Fruit fly (Drosophila melanogaster) whole organism, embryonic: ENCODE data around the gene CG12016.

ENCODE experiments used
- Bgb ChIP-seq: fragments of 200-800 bp; sonication (Bioruptor generic); IDR thresholded peaks from 2 replicates; pipeline ENCODE4 v1.3.6; 2022; ENCODE audit warnings: missing biosample characterization, missing genetic modification characterization; ENCODE audit not compliant: partially characterized antibody
- BtbVII ChIP-seq: fragments of 200-800 bp; sonication (Bioruptor generic); optimal IDR thresholded peaks from 3 replicates; lab custom pipeline; 2017; ENCODE audit warnings: missing biosample characterization, mild to moderate bottlenecking, missing genetic modification characterization
- CG11247 ChIP-seq: fragments of 200-800 bp; sonication (Bioruptor generic); IDR thresholded peaks from 2 replicates; pipeline ENCODE4 v1.3.6; 2022; ENCODE audit warnings: missing biosample characterization, missing genetic modification characterization
- CG11398 ChIP-seq: fragments of 200-800 bp; sonication (Bioruptor generic); optimal IDR thresholded peaks from 2 replicates; lab custom pipeline; 2016; ENCODE audit warnings: missing biosample characterization, missing genetic modification characterization
- CG11456 ChIP-seq: fragments of 200-800 bp; sonication (Bioruptor generic); IDR thresholded peaks from 3 replicates; pipeline ENCODE4 v1.3.6; 2022; ENCODE audit warnings: missing biosample characterization, missing genetic modification characterization
- CG11504 ChIP-seq: fragments of 200-800 bp; sonication (Bioruptor generic); optimal IDR thresholded peaks from 3 replicates; lab custom pipeline; 2019; ENCODE audit warnings: missing biosample characterization, mild to moderate bottlenecking, missing genetic modification characterization, moderate library complexity
- CG12659 ChIP-seq: fragments of 200-800 bp; sonication (Bioruptor generic); optimal IDR thresholded peaks from 3 replicates; lab custom pipeline; 2017; ENCODE audit warnings: mild to moderate bottlenecking, missing biosample characterization, missing genetic modification reagents, missing genetic modification characterization
- CG14667 ChIP-seq: fragments of 200-800 bp; sonication (Bioruptor generic); IDR thresholded peaks from 2 replicates; pipeline ENCODE4 v1.3.6; 2022; ENCODE audit warnings: missing biosample characterization, missing genetic modification characterization
- CG17361 ChIP-seq: fragments of 200-800 bp; sonication (Bioruptor generic); IDR thresholded peaks from 3 replicates; pipeline ENCODE4 v1.3.6; 2022; ENCODE audit warnings: missing biosample characterization, missing genetic modification characterization
- CG1792 ChIP-seq: fragments of 200-800 bp; sonication (Bioruptor generic); optimal IDR thresholded peaks from 2 replicates; lab custom pipeline; 2016; ENCODE audit warnings: missing biosample characterization, missing genetic modification characterization
- CG3065 ChIP-seq: fragments of 200-800 bp; sonication (Bioruptor generic); optimal IDR thresholded peaks from 2 replicates; lab custom pipeline; 2016; ENCODE audit warnings: missing biosample characterization, missing genetic modification characterization
- CG4282 ChIP-seq: fragments of 200-800 bp; sonication (Bioruptor generic); optimal IDR thresholded peaks from 2 replicates; lab custom pipeline; 2016; ENCODE audit warnings: missing biosample characterization, missing genetic modification characterization
- CG8388 ChIP-seq: fragments of 200-800 bp; sonication (Bioruptor generic); optimal IDR thresholded peaks from 2 replicates; lab custom pipeline; 2019; ENCODE audit warnings: missing biosample characterization, mild to moderate bottlenecking, missing genetic modification characterization, moderate library complexity
- CG9437 ChIP-seq: fragments of 200-800 bp; sonication (Bioruptor generic); optimal IDR thresholded peaks from 2 replicates; lab custom pipeline; 2018; ENCODE audit warnings: missing biosample characterization, mild to moderate bottlenecking, missing genetic modification characterization
- CG9797 ChIP-seq: fragments of 200-800 bp; sonication (Bioruptor generic); optimal IDR thresholded peaks from 3 replicates; lab custom pipeline; 2018; ENCODE audit warnings: missing biosample characterization, mild to moderate bottlenecking, missing genetic modification characterization
- Dip2 ChIP-seq: fragments of 200-800 bp; sonication (Bioruptor generic); IDR thresholded peaks from 2 replicates; pipeline ENCODE4 v1.3.6; 2022; ENCODE audit warnings: missing biosample characterization, missing genetic modification characterization
- Dp ChIP-seq: fragments of 200-800 bp; sonication (Bioruptor generic); optimal IDR thresholded peaks from 2 replicates; lab custom pipeline; 2018; ENCODE audit warnings: missing biosample characterization, mild to moderate bottlenecking, missing genetic modification characterization, moderate library complexity
- ERR ChIP-seq: fragments of 200-800 bp; sonication (Bioruptor generic); optimal IDR thresholded peaks from 2 replicates; lab custom pipeline; 2016; ENCODE audit warnings: missing biosample characterization, missing genetic modification characterization
- GATAe ChIP-seq: fragments of 200-800 bp; sonication (Bioruptor generic); conservative IDR thresholded peaks from 2 replicates; pipeline ENCODE4 v1.3.6; 2022; ENCODE audit warnings: missing biosample characterization, missing genetic modification characterization
- Gug ChIP-seq: fragments of 200-800 bp; sonication (Bioruptor generic); IDR thresholded peaks from 4 replicates; pipeline ENCODE4 v1.3.6; 2022; ENCODE audit warnings: missing biosample characterization, missing genetic modification characterization
- Hr78 ChIP-seq, 2 experiments: fragments of 200-800 bp in 1 of 2; fragments of >200 bp in 1 of 2; sonication (Bioruptor generic) in 1 of 2; optimal IDR thresholded peaks; 2 replicates each; lab custom pipeline; 2017 to 2019; ENCODE audit warnings: missing biosample characterization in 2 of 2, missing genetic modification characterization in 2 of 2, mild to moderate bottlenecking in 1 of 2, moderate library complexity in 1 of 2
- MESR4 ChIP-seq: fragments of 200-800 bp; sonication (Bioruptor generic); optimal IDR thresholded peaks from 2 replicates; lab custom pipeline; 2018; ENCODE audit warnings: missing biosample characterization, mild to moderate bottlenecking, missing genetic modification characterization, moderate library complexity
- Med ChIP-seq: fragments of 200-800 bp; sonication (Bioruptor generic); peaks from one replicate; lab custom pipeline; 2016; ENCODE audit warnings: missing biosample characterization, missing genetic modification characterization, mild to moderate bottlenecking, inconsistent platforms, moderate library complexity
- Meics ChIP-seq: fragments of 200-800 bp; sonication (Bioruptor generic); optimal IDR thresholded peaks from 2 replicates; lab custom pipeline; 2017; ENCODE audit warnings: missing biosample characterization, mild to moderate bottlenecking, missing genetic modification characterization
- Mes4 ChIP-seq: fragments of 200-800 bp; sonication (Bioruptor generic); optimal IDR thresholded peaks from 2 replicates; lab custom pipeline; 2016; ENCODE audit warnings: missing biosample characterization, missing genetic modification characterization
- Nf-YB ChIP-seq: fragments of 200-800 bp; sonication (Bioruptor generic); optimal IDR thresholded peaks from 3 replicates; lab custom pipeline; 2019; ENCODE audit warnings: missing biosample characterization, mild to moderate bottlenecking, missing genetic modification characterization, moderate library complexity
- NfI ChIP-seq: fragments of 200-800 bp; sonication (Bioruptor generic); optimal IDR thresholded peaks from 3 replicates; lab custom pipeline; 2018; ENCODE audit warnings: missing biosample characterization, mild to moderate bottlenecking, missing genetic modification characterization, moderate library complexity
- Opbp ChIP-seq: fragments of 200-800 bp; sonication (Bioruptor generic); IDR thresholded peaks from 3 replicates; pipeline ENCODE4 v1.3.6; 2022; ENCODE audit warnings: missing biosample characterization, missing genetic modification characterization; ENCODE audit not compliant: partially characterized antibody
- aop ChIP-seq: fragments of 200-800 bp; sonication (Bioruptor generic); IDR thresholded peaks from 2 replicates; pipeline ENCODE4 v1.3.6; 2022; ENCODE audit warnings: missing biosample characterization, missing genetic modification characterization
- bsh ChIP-seq, 2 experiments: fragments of 200-800 bp; sonication (Bioruptor generic); optimal IDR thresholded peaks; 2 replicates each; lab custom pipeline; 2017 to 2018; ENCODE audit warnings: mild to moderate bottlenecking in 2 of 2, missing biosample characterization in 2 of 2, missing genetic modification characterization in 2 of 2, moderate library complexity in 1 of 2
- cad ChIP-seq: fragments of >200 bp; optimal IDR thresholded peaks from 2 replicates; lab custom pipeline; 2017; ENCODE audit warnings: missing biosample characterization, missing genetic modification characterization
- cas ChIP-seq: fragments of 200-800 bp; sonication (Bioruptor generic); IDR thresholded peaks from 2 replicates; pipeline ENCODE4 v1.3.6; 2022; ENCODE audit warnings: missing biosample characterization, missing genetic modification characterization
- dati ChIP-seq: fragments of 200-800 bp; sonication (Bioruptor generic); IDR thresholded peaks from 2 replicates; pipeline ENCODE4 v1.3.6; 2022; ENCODE audit warnings: missing biosample characterization, missing genetic modification characterization
- ftz-f1 ChIP-seq: fragments of 200-800 bp; sonication (Bioruptor generic); optimal IDR thresholded peaks from 2 replicates; lab custom pipeline; 2016; ENCODE audit warnings: missing biosample characterization, missing genetic modification characterization
- gcm ChIP-seq: fragments of 200-800 bp; sonication (Bioruptor generic); optimal IDR thresholded peaks from 2 replicates; lab custom pipeline; 2019; ENCODE audit warnings: missing biosample characterization, mild to moderate bottlenecking, missing genetic modification characterization, moderate library complexity
- gem ChIP-seq: fragments of 200-800 bp; sonication (Bioruptor generic); optimal IDR thresholded peaks from 2 replicates; lab custom pipeline; 2019; ENCODE audit warnings: missing biosample characterization, mild to moderate bottlenecking, missing genetic modification characterization, moderate library complexity
- hb ChIP-seq: fragments of 200-800 bp; sonication (Bioruptor generic); IDR thresholded peaks from 3 replicates; pipeline ENCODE4 v1.3.6; 2022; ENCODE audit warnings: missing biosample characterization, missing genetic modification characterization; ENCODE audit not compliant: partially characterized antibody
- ind ChIP-seq: fragments of 200-800 bp; sonication (Bioruptor generic); optimal IDR thresholded peaks from 3 replicates; lab custom pipeline; 2016; ENCODE audit warnings: missing biosample characterization, missing genetic modification characterization
- knrl ChIP-seq: fragments of 200-800 bp; sonication (Bioruptor generic); IDR thresholded peaks from 3 replicates; pipeline ENCODE4 v1.3.6; 2022; ENCODE audit warnings: missing biosample characterization, missing genetic modification characterization; ENCODE audit not compliant: partially characterized antibody
- maf-S ChIP-seq: fragments of 200-800 bp; sonication (Bioruptor generic); optimal IDR thresholded peaks from 2 replicates; lab custom pipeline; 2016; ENCODE audit warnings: missing biosample characterization, missing genetic modification characterization
- oc ChIP-seq: fragments of 200-800 bp; sonication (Bioruptor generic); optimal IDR thresholded peaks from 2 replicates; lab custom pipeline; 2018; ENCODE audit warnings: missing biosample characterization, mild to moderate bottlenecking, missing genetic modification characterization, moderate library complexity
- org-1 ChIP-seq: fragments of 200-800 bp; sonication (Bioruptor generic); optimal IDR thresholded peaks from 2 replicates; lab custom pipeline; 2017; ENCODE audit warnings: missing biosample characterization, missing genetic modification characterization
- ranshi ChIP-seq: fragments of 200-800 bp; sonication (Bioruptor generic); IDR thresholded peaks from 2 replicates; pipeline ENCODE4 v1.3.6; 2022; ENCODE audit warnings: missing biosample characterization, missing genetic modification characterization
- so ChIP-seq: fragments of 200-800 bp; sonication (Bioruptor generic); IDR thresholded peaks from 3 replicates; pipeline ENCODE4 v1.3.6; 2022; ENCODE audit warnings: missing biosample characterization, missing genetic modification characterization
- sob ChIP-seq: fragments of 200-800 bp; sonication (Bioruptor generic); IDR thresholded peaks from 2 replicates; pipeline ENCODE4 v1.3.6; 2022; ENCODE audit warnings: missing biosample characterization, missing genetic modification characterization
- sr ChIP-seq: fragments of 200-800 bp; sonication (Bioruptor generic); IDR thresholded peaks from 3 replicates; pipeline ENCODE4 v1.3.6; 2022; ENCODE audit warnings: missing biosample characterization, missing genetic modification characterization
- unpg ChIP-seq: fragments of 200-800 bp; sonication (Bioruptor generic); optimal IDR thresholded peaks from 3 replicates; lab custom pipeline; 2018; ENCODE audit warnings: missing biosample characterization, mild to moderate bottlenecking, missing genetic modification characterization, moderate library complexity
- usp ChIP-seq: fragments of >200 bp; optimal IDR thresholded peaks from 2 replicates; lab custom pipeline; 2017; ENCODE audit warnings: missing biosample characterization, missing genetic modification characterization
- wor ChIP-seq: fragments of 200-800 bp; sonication (Bioruptor generic); IDR thresholded peaks from 2 replicates; pipeline ENCODE4 v1.3.6; 2022; ENCODE audit warnings: missing biosample characterization, missing genetic modification characterization
- z ChIP-seq: fragments of 200-800 bp; sonication (Bioruptor generic); IDR thresholded peaks from 3 replicates; pipeline ENCODE4 v1.3.6; 2022; ENCODE audit warnings: missing biosample characterization, missing genetic modification characterization

The CG12016 gene

dm6 chr3L:3319992-3320732, 807 bp downstream of the CG12016 start (continued):
- TF ChIP-seq ranshi (GFP tag; lab: Robert Waterston, UW), result no peak
- no peak for TF ChIP-seq CG3065
- no peak for TF ChIP-seq CG17361 (GFP tag; lab: Robert Waterston, UW)
- no peak for TF ChIP-seq hb (GFP tag; lab: Robert Waterston, UW)
- no peak for TF ChIP-seq Dip2
- no peak for TF ChIP-seq MESR4 (GFP tag; lab: Kevin White, UChicago)
- TF ChIP-seq CG11247 (GFP tag; lab: Robert Waterston, UW), result peak; percentile 5; the same call in 1 of the 2 replicates
- no peak for TF ChIP-seq Bgb (GFP tag; lab: Robert Waterston, UW)
- TF ChIP-seq aop (GFP tag; lab: Robert Waterston, UW), result no peak
- no peak for TF ChIP-seq CG1792 (GFP tag; lab: Kevin White, UChicago)
- no peak; the same call in 2 of the 3 replicates for TF ChIP-seq CG11456 (GFP tag; lab: Robert Waterston, UW)
- TF ChIP-seq gcm (GFP tag; lab: Kevin White, UChicago), result no peak
- TF ChIP-seq dati, result no peak
- no peak for TF ChIP-seq z
- peak; percentile 76 for TF ChIP-seq Med (GFP tag; lab: Kevin White, UChicago)
- TF ChIP-seq maf-S (GFP tag; lab: Kevin White, UChicago), result no peak
- TF ChIP-seq CG11398 (GFP tag; lab: Kevin White, UChicago), result no peak
- peak; percentile 39 for TF ChIP-seq ind (GFP tag; lab: Kevin White, UChicago)
- TF ChIP-seq so (GFP tag; lab: Robert Waterston, UW), result no peak
- TF ChIP-seq CG9437 (GFP tag; lab: Kevin White, UChicago), result no peak
- no peak for TF ChIP-seq CG14667 (GFP tag; lab: Robert Waterston, UW)
- TF ChIP-seq Dp, result no peak
- peak; percentile 6; the same call in 1 of the 4 replicates for TF ChIP-seq Gug (GFP tag; lab: Robert Waterston, UW)
- peak; percentile 3 for TF ChIP-seq NfI
- TF ChIP-seq org-1 (GFP tag; lab: Kevin White, UChicago), result peak; percentile 31
- TF ChIP-seq Mes4 (GFP tag; lab: Kevin White, UChicago), result no peak
- TF ChIP-seq ERR (GFP tag; lab: Kevin White, UChicago), result peak; percentile 57
- TF ChIP-seq Opbp, result no peak
- peak; percentile 23 for TF ChIP-seq unpg (GFP tag; lab: Kevin White, UChicago)
- TF ChIP-seq oc (tag; lab: Kevin White, UChicago), result no peak
- peak; percentile 43 for TF ChIP-seq CG4282 (GFP tag; lab: Kevin White, UChicago)
- TF ChIP-seq GATAe (GFP tag; lab: Robert Waterston, UW), result no peak
- no peak for TF ChIP-seq wor
- no peak for TF ChIP-seq CG11504 (tag; lab: Kevin White, UChicago)
- no peak for TF ChIP-seq BtbVII
- TF ChIP-seq sr (GFP tag; lab: Robert Waterston, UW), result no peak
- no peak for TF ChIP-seq knrl
- no peak for TF ChIP-seq cad (GFP tag; lab: Kevin White, UChicago)
- peak in 1 of 2 experiments; percentile 97 for TF ChIP-seq Hr78 (GFP tag; optimal IDR thresholded peaks at IDR 0.05; lab: Kevin White, UChicago)
- TF ChIP-seq cas (GFP tag; lab: Robert Waterston, UW), result no peak
- TF ChIP-seq usp, result no peak
- peak; percentile 32 for TF ChIP-seq gem (tag; lab: Kevin White, UChicago)
- no peak for TF ChIP-seq sob
- TF ChIP-seq CG12659 (GFP tag; lab: Kevin White, UChicago), result no peak
- TF ChIP-seq CG9797 (GFP tag; lab: Kevin White, UChicago), result no peak
- peak; percentile 69 for TF ChIP-seq CG8388 (GFP tag; lab: Kevin White, UChicago)
- TF ChIP-seq bsh (GFP tag; optimal IDR thresholded peaks at IDR 0.05; lab: Kevin White, UChicago), result peak in 1 of 2 experiments; percentile 13
- TF ChIP-seq Meics (GFP tag; lab: Kevin White, UChicago), result peak; percentile 46
- no peak for TF ChIP-seq Nf-YB
- peak; percentile 78 for TF ChIP-seq ftz-f1 (GFP tag; lab: Kevin White, UChicago)
